Worm (Caenorhabditis elegans): ENCODE data around the gene fbxa-112.

DNA sequence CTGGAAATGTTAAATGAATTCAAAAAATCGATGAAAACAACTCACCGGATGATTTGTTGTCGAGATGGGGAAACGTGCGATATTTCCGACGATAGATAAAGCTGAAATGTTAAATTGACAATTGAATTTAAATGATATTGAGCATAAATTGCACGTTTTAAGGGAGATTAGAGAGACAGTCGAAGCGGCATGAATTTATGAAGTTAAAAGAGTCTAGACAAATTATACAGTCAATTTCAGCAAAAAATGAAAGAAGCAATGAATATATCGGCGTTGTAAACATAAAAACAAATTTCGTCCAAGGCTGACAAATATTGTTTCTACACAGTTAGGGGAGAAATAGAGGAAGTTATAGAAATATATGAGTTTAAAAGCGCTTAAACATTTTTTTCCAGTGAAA is 20.6 kb downstream of the fbxa-112 start, which contains the start of gene Y102A5C.36:
- no peak for TF ChIP-seq pha-4 (tag; optimal IDR thresholded peaks at IDR 0.05)
- no peak for TF ChIP-seq R02D3.7 (tag; optimal IDR thresholded peaks at IDR 0.05)
- TF ChIP-seq nhr-25 (tag; optimal IDR thresholded peaks at IDR 0.05), result no peak
- no peak for TF ChIP-seq jun-1 (tag; optimal IDR thresholded peaks at IDR 0.05)
- no peak for TF ChIP-seq pqm-1 (tag; optimal IDR thresholded peaks at IDR 0.05)
